Worm (Caenorhabditis elegans): ENCODE measurements around the gene EGAP5.1.

Gene EGAP5.1

ce11 chrX:5174256-5174655, 11.4 kb downstream of the EGAP5.1 start, which contains the start of gene zchc-1A:
zchc-1A (plus strand) TSS chrX:5174369.
- TF ChIP-seq pha-4 (tag; optimal IDR thresholded peaks at IDR 0.05) (no peak), fax-1 (tag; optimal IDR thresholded peaks at IDR 0.05) (no peak), dmd-4 (tag; optimal IDR thresholded peaks at IDR 0.05; ENCODE audit: borderline replicate concordance) (no peak), ama-1 (optimal IDR thresholded peaks at IDR 0.05) (no peak), ceh-14 (tag; optimal IDR thresholded peaks at IDR 0.05) (no peak), lin-11 (tag; optimal IDR thresholded peaks at IDR 0.05) (no peak), pqm-1 (tag; optimal IDR thresholded peaks at IDR 0.05) (no peak), K02D7.2 (tag; optimal IDR thresholded peaks at IDR 0.05) (no peak), elt-2 (tag; optimal IDR thresholded peaks at IDR 0.05) (no peak), hlh-8 (tag; optimal IDR thresholded peaks at IDR 0.05) (no peak), ttx-3 (tag; optimal IDR thresholded peaks at IDR 0.05) (no peak)

DNA sequence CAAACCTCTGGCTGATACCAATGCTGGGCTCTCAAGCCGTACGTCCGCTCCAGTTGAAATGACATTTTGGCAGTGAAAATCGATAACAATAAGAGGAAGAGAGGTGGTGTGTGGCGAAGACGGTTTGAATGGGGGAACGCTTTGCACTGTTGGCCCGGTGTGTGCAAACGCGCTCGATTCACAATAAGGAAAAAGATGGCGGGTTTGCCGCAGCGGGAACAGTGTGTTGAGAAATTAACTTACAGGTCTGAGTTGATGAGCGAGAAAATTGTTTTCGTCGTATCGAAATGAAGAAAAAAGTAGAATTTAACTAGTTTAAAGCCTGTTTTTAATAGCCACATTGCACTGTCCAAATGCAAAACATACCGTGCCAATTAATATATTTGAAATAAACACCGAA, 16.2 kb downstream of the EGAP5.1 start, which contains the start of gene metl-9:
TSS of gene metl-9 (minus strand) at position 101 of the 400 bp plus-strand sequence.
- no peak for TF ChIP-seq ets-4 (tag; optimal IDR thresholded peaks at IDR 0.05)
- no peak for TF ChIP-seq C38D4.7 (GFP tag; optimal IDR thresholded peaks at IDR 0.05)
- TF ChIP-seq nhr-232 (tag; optimal IDR thresholded peaks at IDR 0.05) = no peak
- TF ChIP-seq ceh-34 (tag; optimal IDR thresholded peaks at IDR 0.05) = no peak
- TF ChIP-seq ceh-24 (tag; optimal IDR thresholded peaks at IDR 0.05) = no peak
- TF ChIP-seq fkh-6 (tag; optimal IDR thresholded peaks at IDR 0.05) = no peak
- TF ChIP-seq ceh-31 (tag; optimal IDR thresholded peaks at IDR 0.05) = no peak
- TF ChIP-seq C08G9.2 (tag; optimal IDR thresholded peaks at IDR 0.05) = no peak
- no peak for TF ChIP-seq eyg-1 (tag; optimal IDR thresholded peaks at IDR 0.05)
- no peak for TF ChIP-seq fkh-10 (GFP tag; optimal IDR thresholded peaks at IDR 0.05)
- TF ChIP-seq ref-2 (tag; optimal IDR thresholded peaks at IDR 0.05) = no peak
- no peak for TF ChIP-seq pax-1 (tag; optimal IDR thresholded peaks at IDR 0.05)
- no peak for TF ChIP-seq npax-4 (tag; optimal IDR thresholded peaks at IDR 0.05)
- TF ChIP-seq hlh-6 (tag; optimal IDR thresholded peaks at IDR 0.05) = no peak
- TF ChIP-seq sdc-2 (tag; optimal IDR thresholded peaks at IDR 0.05) = no peak
- TF ChIP-seq K02D7.2 (tag; optimal IDR thresholded peaks at IDR 0.05) = no peak

- TF ChIP-seq pha-4 (tag; optimal IDR thresholded peaks at IDR 0.05) (no peak), eyg-1 (tag; optimal IDR thresholded peaks at IDR 0.05) (no peak), ceh-6 (GFP tag; optimal IDR thresholded peaks at IDR 0.05) (no peak), nhr-232 (tag; optimal IDR thresholded peaks at IDR 0.05) (no peak)
Measured at ce11 chrX:5179874-5180273, 17.0 kb downstream of the EGAP5.1 start, which contains the start of gene sru-48. sru-48 (plus strand) TSS chrX:5180174.

DNA sequence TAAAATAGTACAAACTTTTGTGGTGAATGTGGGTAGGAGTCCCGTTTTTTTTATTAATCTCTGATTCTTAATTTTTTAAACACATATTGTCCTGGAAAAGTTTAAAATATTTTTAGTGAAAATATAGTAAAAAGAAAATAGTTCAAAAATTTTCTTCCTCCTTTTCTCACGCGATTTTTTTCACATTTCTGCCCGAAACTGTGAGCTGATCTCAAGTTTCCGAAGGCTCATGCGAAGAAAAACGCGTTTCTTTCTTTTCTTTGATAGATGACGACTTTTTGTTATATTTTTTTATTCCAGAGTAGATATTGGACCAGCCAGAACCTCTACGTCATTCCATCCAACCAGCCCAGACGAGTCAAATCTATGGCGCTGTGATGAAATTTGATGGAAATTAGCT, 21.1 kb downstream of the EGAP5.1 start, which contains the start of gene T03G11.9:
TSS of gene T03G11.9 (plus strand) at position 301 of the 400 bp plus-strand sequence.
- TF ChIP-seq odd-2 (tag; optimal IDR thresholded peaks at IDR 0.05) = no peak
- TF ChIP-seq lim-6 (tag; optimal IDR thresholded peaks at IDR 0.05) = no peak
- no peak for TF ChIP-seq lin-11 (tag; optimal IDR thresholded peaks at IDR 0.05)
- TF ChIP-seq zip-5 (tag; optimal IDR thresholded peaks at IDR 0.05) = no peak
- no peak for TF ChIP-seq ceh-24 (tag; optimal IDR thresholded peaks at IDR 0.05)
- no peak for TF ChIP-seq sox-2 (GFP tag; IDR thresholded peaks at IDR 0.05)
- no peak for TF ChIP-seq fkh-6 (tag; optimal IDR thresholded peaks at IDR 0.05)
- no peak for TF ChIP-seq ceh-30 (tag; optimal IDR thresholded peaks at IDR 0.05)
- no peak for TF ChIP-seq ama-1 (optimal IDR thresholded peaks at IDR 0.05)

ce11 chrX:5188977-5189376, 26.1 kb downstream of the EGAP5.1 start, which contains the start of gene zig-6:
zig-6 (minus strand) TSS chrX:5189077.
- TF ChIP-seq ceh-9 (tag; optimal IDR thresholded peaks at IDR 0.05) (no peak), ceh-34 (tag; optimal IDR thresholded peaks at IDR 0.05) (no peak), ceh-22 (tag; optimal IDR thresholded peaks at IDR 0.05) (no peak), ztf-16 (tag; optimal IDR thresholded peaks at IDR 0.05) (no peak), sdc-2 (tag; optimal IDR thresholded peaks at IDR 0.05) (no peak), ceh-31 (tag; optimal IDR thresholded peaks at IDR 0.05) (no peak), pag-3 (tag; optimal IDR thresholded peaks at IDR 0.05; ENCODE audit: borderline replicate concordance) (no peak), hlh-6 (tag; optimal IDR thresholded peaks at IDR 0.05) (no peak), tbx-7 (tag; optimal IDR thresholded peaks at IDR 0.05) (no peak), fax-1 (tag; optimal IDR thresholded peaks at IDR 0.05) (no peak), npax-4 (tag; optimal IDR thresholded peaks at IDR 0.05) (no peak), fkh-10 (GFP tag; optimal IDR thresholded peaks at IDR 0.05) (no peak), ceh-45 (GFP tag; IDR thresholded peaks at IDR 0.05) (no peak), ahr-1 (tag; optimal IDR thresholded peaks at IDR 0.05) (no peak), eyg-1 (tag; optimal IDR thresholded peaks at IDR 0.05) (no peak), C38D4.7 (GFP tag; optimal IDR thresholded peaks at IDR 0.05) (no peak), elt-2 (tag; optimal IDR thresholded peaks at IDR 0.05) (no peak), fkh-6 (tag; optimal IDR thresholded peaks at IDR 0.05) (no peak)
